Fruit fly (Drosophila melanogaster) whole organism, embryonic: ENCODE measurements around the gene Syx5.

Source experiments
- Abd-B ChIP-seq: fragments of 200-800 bp; sonication (Bioruptor generic); optimal IDR thresholded peaks from 2 replicates; lab custom pipeline; 2018; ENCODE audit warnings: missing biosample characterization, mild to moderate bottlenecking, missing genetic modification characterization, moderate library complexity
- Antp ChIP-seq: fragments of 200-800 bp; sonication (Bioruptor generic); optimal IDR thresholded peaks from 3 replicates; lab custom pipeline; 2016; ENCODE audit warnings: missing biosample characterization, missing genetic modification characterization
- BtbVII ChIP-seq: fragments of 200-800 bp; sonication (Bioruptor generic); optimal IDR thresholded peaks from 3 replicates; lab custom pipeline; 2017; ENCODE audit warnings: missing biosample characterization, mild to moderate bottlenecking, missing genetic modification characterization
- CG12236 ChIP-seq: fragments of 200-800 bp; sonication (Bioruptor generic); optimal IDR thresholded peaks from 2 replicates; lab custom pipeline; 2016; ENCODE audit warnings: missing biosample characterization, missing genetic modification characterization
- CG15011 ChIP-seq: fragments of 200-800 bp; sonication (Bioruptor generic); optimal IDR thresholded peaks from 3 replicates; lab custom pipeline; 2018; ENCODE audit warnings: missing biosample characterization, mild to moderate bottlenecking, missing genetic modification characterization
- CG15073 ChIP-seq: fragments of 200-800 bp; sonication (Bioruptor generic); optimal IDR thresholded peaks from 2 replicates; lab custom pipeline; 2016; ENCODE audit warnings: missing biosample characterization, missing genetic modification characterization
- CG15479 ChIP-seq: fragments of 200-800 bp; sonication (Bioruptor generic); optimal IDR thresholded peaks from 3 replicates; lab custom pipeline; 2019; ENCODE audit warnings: missing biosample characterization, mild to moderate bottlenecking, missing genetic modification characterization, moderate library complexity
- CG17829 ChIP-seq: fragments of 200-800 bp; optimal IDR thresholded peaks from 2 replicates; lab custom pipeline; 2019; ENCODE audit warnings: missing biosample characterization, mild to moderate bottlenecking, missing genetic modification characterization, moderate library complexity
- CG18011 ChIP-seq: fragments of 200-800 bp; sonication (Bioruptor generic); optimal IDR thresholded peaks from 2 replicates; lab custom pipeline; 2017; ENCODE audit warnings: missing biosample characterization, missing genetic modification characterization, mild to moderate bottlenecking, moderate library complexity, missing genotype
- CG2678 ChIP-seq: fragments of 200-800 bp; sonication (Bioruptor generic); optimal IDR thresholded peaks from 3 replicates; lab custom pipeline; 2019; ENCODE audit warnings: missing biosample characterization, mild to moderate bottlenecking, missing genetic modification characterization, moderate library complexity
- CG31388 ChIP-seq: fragments of 200-800 bp; sonication (Bioruptor generic); optimal IDR thresholded peaks from 2 replicates; lab custom pipeline; 2016; ENCODE audit warnings: missing biosample characterization, missing genetic modification characterization
- CG34376 ChIP-seq: fragments of 200-800 bp; sonication (Bioruptor generic); optimal IDR thresholded peaks from 2 replicates; lab custom pipeline; 2018; ENCODE audit warnings: missing biosample characterization, mild to moderate bottlenecking, missing genetic modification characterization
- CG4617 ChIP-seq: fragments of 200-800 bp; sonication (Bioruptor generic); optimal IDR thresholded peaks from 3 replicates; lab custom pipeline; 2016; ENCODE audit warnings: missing biosample characterization, missing genetic modification characterization, borderline replicate concordance
- CG8089 ChIP-seq: fragments of 200-800 bp; sonication (Bioruptor generic); optimal IDR thresholded peaks from 3 replicates; lab custom pipeline; 2016; ENCODE audit warnings: missing biosample characterization, missing genetic modification characterization
- CG8281 ChIP-seq: fragments of 200-800 bp; sonication (Bioruptor generic); optimal IDR thresholded peaks from 2 replicates; lab custom pipeline; 2018; ENCODE audit warnings: missing biosample characterization, mild to moderate bottlenecking, missing genetic modification characterization, moderate library complexity
- CG8478 ChIP-seq: fragments of >200 bp; optimal IDR thresholded peaks from 2 replicates; lab custom pipeline; 2018
- CG9817 ChIP-seq: fragments of 200-800 bp; sonication (Bioruptor generic); optimal IDR thresholded peaks from 2 replicates; lab custom pipeline; 2018; ENCODE audit warnings: missing biosample characterization, mild to moderate bottlenecking, missing genetic modification characterization, moderate library complexity
- Dip2 ChIP-seq: fragments of 200-800 bp; sonication (Bioruptor generic); IDR thresholded peaks from 2 replicates; pipeline ENCODE4 v1.3.6; 2022; ENCODE audit warnings: missing biosample characterization, missing genetic modification characterization
- Dll ChIP-seq: fragments of 200-800 bp; sonication (Bioruptor generic); IDR thresholded peaks from 4 replicates; pipeline ENCODE4 v1.3.6; 2022; ENCODE audit warnings: missing biosample characterization, missing genetic modification characterization; ENCODE audit not compliant: partially characterized antibody
- Doc3 ChIP-seq: fragments of 200-800 bp; sonication (Bioruptor generic); IDR thresholded peaks from 3 replicates; pipeline ENCODE4 v1.3.6; 2022; ENCODE audit warnings: missing biosample characterization, missing genetic modification characterization; ENCODE audit not compliant: partially characterized antibody
- GATAe ChIP-seq: fragments of 200-800 bp; sonication (Bioruptor generic); conservative IDR thresholded peaks from 2 replicates; pipeline ENCODE4 v1.3.6; 2022; ENCODE audit warnings: missing biosample characterization, missing genetic modification characterization
- Hsf ChIP-seq: fragments of 200-800 bp; sonication (Bioruptor generic); optimal IDR thresholded peaks from 3 replicates; lab custom pipeline; 2016; ENCODE audit warnings: missing biosample characterization, missing genetic modification characterization
- Jarid2 ChIP-seq: fragments of 200-800 bp; sonication (Bioruptor generic); optimal IDR thresholded peaks from 3 replicates; lab custom pipeline; 2017; ENCODE audit warnings: mild to moderate bottlenecking, missing biosample characterization, missing genetic modification reagents, missing genetic modification characterization
- NC2β ChIP-seq: fragments of 200-800 bp; sonication (Bioruptor generic); optimal IDR thresholded peaks from 2 replicates; lab custom pipeline; 2016; ENCODE audit warnings: missing biosample characterization, missing genetic modification characterization
- Nf-YA ChIP-seq: fragments of 200-800 bp; sonication (Bioruptor generic); IDR thresholded peaks from 2 replicates; pipeline ENCODE4 v1.3.6; 2022; ENCODE audit warnings: missing biosample characterization, missing genetic modification characterization
- PHDP ChIP-seq: fragments of 200-800 bp; sonication (Bioruptor generic); optimal IDR thresholded peaks from 3 replicates; lab custom pipeline; 2018; ENCODE audit warnings: missing biosample characterization, mild to moderate bottlenecking, missing genetic modification characterization, moderate library complexity
- Rx ChIP-seq: fragments of 200-800 bp; sonication (Bioruptor generic); IDR thresholded peaks from 2 replicates; pipeline ENCODE4 v1.3.6; 2022; ENCODE audit warnings: missing biosample characterization, missing genetic modification characterization
- Usf ChIP-seq: fragments of 200-800 bp; sonication (Bioruptor generic); optimal IDR thresholded peaks from 2 replicates; lab custom pipeline; 2017; ENCODE audit warnings: missing genotype, missing biosample characterization, missing genetic modification characterization
- amos ChIP-seq: fragments of 200-800 bp; sonication (Bioruptor generic); IDR thresholded peaks from 2 replicates; pipeline ENCODE4 v1.3.6; 2022; ENCODE audit warnings: missing biosample characterization, missing genetic modification characterization; ENCODE audit not compliant: partially characterized antibody
- cad ChIP-seq: fragments of >200 bp; optimal IDR thresholded peaks from 2 replicates; lab custom pipeline; 2017; ENCODE audit warnings: missing biosample characterization, missing genetic modification characterization
- cg ChIP-seq: fragments of 200-800 bp; sonication (Bioruptor generic); optimal IDR thresholded peaks from 3 replicates; lab custom pipeline; 2019; ENCODE audit warnings: missing biosample characterization, mild to moderate bottlenecking, missing genetic modification characterization, moderate library complexity
- emc ChIP-seq: fragments of 200-800 bp; sonication (Bioruptor generic); optimal IDR thresholded peaks from 2 replicates; lab custom pipeline; 2016; ENCODE audit warnings: missing biosample characterization, missing genetic modification characterization
- esg ChIP-seq: fragments of 200-800 bp; sonication (Bioruptor generic); conservative IDR thresholded peaks from 2 replicates; pipeline ENCODE4 v1.3.6; 2022; ENCODE audit warnings: missing biosample characterization, missing genetic modification characterization
- eve ChIP-seq, 2 experiments: fragments of >200 bp; optimal IDR thresholded peaks; 2 replicates each; lab custom pipeline; 2017; ENCODE audit warnings: missing biosample characterization in 2 of 2, missing genetic modification characterization in 2 of 2
- ewg ChIP-seq: fragments of 200-800 bp; sonication (Bioruptor generic); optimal IDR thresholded peaks from 3 replicates; lab custom pipeline; 2017; ENCODE audit warnings: mild to moderate bottlenecking, missing biosample characterization, missing genetic modification reagents, missing genetic modification characterization
- lab ChIP-seq: fragments of 200-800 bp; sonication (Bioruptor generic); optimal IDR thresholded peaks from 3 replicates; lab custom pipeline; 2017; ENCODE audit warnings: missing biosample characterization, missing genetic modification characterization, mild to moderate bottlenecking, moderate library complexity, missing genetic modification reagents
- nom ChIP-seq: fragments of 200-800 bp; sonication (Bioruptor generic); optimal IDR thresholded peaks from 2 replicates; lab custom pipeline; 2017; ENCODE audit warnings: missing biosample characterization, missing genetic modification characterization, mild to moderate bottlenecking, moderate library complexity, missing genetic modification reagents
- prd ChIP-seq, 3 experiments: fragments of >200 bp in 2 of 3; fragments of 200-800 bp in 1 of 3; sonication (Bioruptor generic) in 1 of 3; optimal IDR thresholded peaks in 2 of 3; IDR thresholded peaks in 1 of 3; 2 replicates in 2 of 3; 3 replicates in 1 of 3; pipeline versions ENCODE4 v1.3.6 to Lab custom; 2017 to 2022; ENCODE audit warnings: missing biosample characterization in 1 of 3, missing genetic modification characterization in 1 of 3
- ranshi ChIP-seq: fragments of 200-800 bp; sonication (Bioruptor generic); IDR thresholded peaks from 2 replicates; pipeline ENCODE4 v1.3.6; 2022; ENCODE audit warnings: missing biosample characterization, missing genetic modification characterization
- rib ChIP-seq: fragments of 200-800 bp; sonication (Bioruptor generic); IDR thresholded peaks from 2 replicates; pipeline ENCODE4 v1.3.6; 2022; ENCODE audit warnings: missing biosample characterization, missing genetic modification characterization
- scrt ChIP-seq: fragments of 200-800 bp; sonication (Bioruptor generic); optimal IDR thresholded peaks from 2 replicates; lab custom pipeline; 2018; ENCODE audit warnings: missing biosample characterization, mild to moderate bottlenecking, missing genetic modification characterization, moderate library complexity
- slbo ChIP-seq: fragments of 200-800 bp; sonication (Bioruptor generic); IDR thresholded peaks from 2 replicates; pipeline ENCODE4 v1.3.6; 2022; ENCODE audit warnings: missing biosample characterization, missing genetic modification characterization
- stwl ChIP-seq: fragments of 200-800 bp; sonication (Bioruptor generic); optimal IDR thresholded peaks from 3 replicates; lab custom pipeline; 2018; ENCODE audit warnings: missing biosample characterization, mild to moderate bottlenecking, missing genetic modification characterization, moderate library complexity
- tll ChIP-seq, 2 experiments: fragments of 200-800 bp in 1 of 2; fragments of >200 bp in 1 of 2; sonication (Bioruptor generic) in 1 of 2; optimal IDR thresholded peaks; 2 replicates each; lab custom pipeline; 2017 to 2019; ENCODE audit warnings: missing biosample characterization in 2 of 2, missing genetic modification characterization in 2 of 2, mild to moderate bottlenecking in 1 of 2, moderate library complexity in 1 of 2
- tna ChIP-seq: fragments of 200-800 bp; sonication (Bioruptor generic); IDR thresholded peaks from 2 replicates; pipeline ENCODE4 v1.3.6; 2022; ENCODE audit warnings: missing biosample characterization, missing genetic modification characterization; ENCODE audit not compliant: partially characterized antibody
- zen ChIP-seq: fragments of 200-800 bp; sonication (Bioruptor generic); optimal IDR thresholded peaks from 3 replicates; lab custom pipeline; 2018; ENCODE audit warnings: missing biosample characterization, mild to moderate bottlenecking, missing genetic modification characterization, moderate library complexity
- zf30C ChIP-seq: fragments of 200-800 bp; sonication (Bioruptor generic); optimal IDR thresholded peaks from 3 replicates; lab custom pipeline; 2018; ENCODE audit warnings: missing biosample characterization, mild to moderate bottlenecking, missing genetic modification characterization

The Syx5 gene

DNA sequence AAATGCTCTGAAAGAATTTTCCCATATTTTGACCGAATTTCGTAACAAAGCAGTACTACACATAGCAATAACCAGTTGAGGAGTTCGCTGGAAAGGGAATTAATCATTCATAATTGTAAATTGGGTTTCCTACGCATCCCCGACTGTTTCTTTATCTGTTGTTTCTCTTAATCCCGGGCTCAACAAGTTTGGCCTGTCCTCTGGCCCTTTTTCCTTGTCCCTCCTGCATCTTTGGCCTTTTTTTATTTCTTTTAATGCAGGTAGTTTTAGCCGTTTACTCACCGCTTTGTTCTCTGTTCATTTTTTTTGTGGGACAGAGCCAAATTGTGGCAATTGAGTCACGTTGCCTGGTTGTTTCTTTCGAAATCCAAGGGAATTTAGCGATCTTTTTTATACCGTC, 46.6 kb downstream of the Syx5 start:
- TF ChIP-seq amos (no peak), Antp (GFP tag; lab: Kevin White, UChicago) (no peak), rib (GFP tag; lab: Robert Waterston, UW) (0 out of 2 replicates have a peak, but pooled peaks have one; percentile 13), eve (GFP tag; optimal IDR thresholded peaks at IDR 0.05; lab: Kevin White, UChicago) (peak in 1 of 2 experiments; percentile 63), tll (GFP tag; optimal IDR thresholded peaks at IDR 0.05; lab: Kevin White, UChicago) (peak in 1 of 2 experiments; percentile 32), CG34376 (GFP tag; lab: Kevin White, UChicago) (no peak), nom (GFP tag; lab: Kevin White, UChicago) (peak; percentile 17), zen (tag; lab: Kevin White, UChicago) (peak; percentile 17), scrt (GFP tag; lab: Kevin White, UChicago) (no peak), CG15479 (GFP tag; lab: Kevin White, UChicago) (peak; percentile 25)

DNA sequence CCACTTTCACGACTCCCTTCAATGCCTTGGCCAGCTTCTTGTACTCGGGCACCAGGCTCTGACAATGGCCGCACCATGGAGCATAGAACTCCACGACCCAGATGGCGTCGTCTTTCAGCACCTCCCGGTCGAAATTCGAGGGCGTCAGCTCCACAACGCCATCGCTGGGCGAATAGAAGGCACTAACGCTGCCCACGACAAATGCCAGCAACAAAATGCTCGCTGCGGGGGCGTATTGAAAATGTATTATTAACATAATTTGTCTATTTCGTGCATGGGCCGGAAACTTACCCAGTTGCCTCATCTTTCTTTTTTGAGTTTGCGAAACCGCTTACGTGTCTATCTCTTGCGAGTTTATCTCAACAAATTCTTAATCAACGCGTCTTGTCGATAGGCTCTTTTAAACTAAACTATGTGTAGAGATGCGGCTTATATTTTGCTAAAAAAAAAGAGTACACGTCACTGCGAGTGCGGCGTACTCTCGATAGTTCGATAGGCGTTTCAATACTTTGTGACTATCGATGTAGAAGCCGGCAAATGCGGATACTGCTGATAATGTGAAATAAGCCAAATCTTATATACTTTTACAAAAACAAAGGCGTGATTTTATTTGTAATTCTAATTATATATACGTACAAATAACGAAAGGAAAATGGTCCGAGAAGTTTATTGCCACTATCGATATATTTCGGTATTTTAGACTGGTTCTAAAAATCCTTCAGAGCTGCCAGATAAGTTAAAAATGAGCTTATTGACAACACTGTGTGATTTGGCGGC, 49.3 kb downstream of the Syx5 start, which contains the start of gene CaBP1:
CaBP1 (minus strand) TSS at position 487 of the 777 bp plus-strand sequence.
- TF ChIP-seq slbo (GFP tag; lab: Robert Waterston, UW) (no peak), CG2678 (tag; lab: Kevin White, UChicago) (no peak), emc (GFP tag; lab: Kevin White, UChicago) (no peak), tna (GFP tag; lab: Robert Waterston, UW) (peak; percentile 87), CG15011 (GFP tag; lab: Kevin White, UChicago) (no peak), Usf (no peak), NC2β (GFP tag; lab: Kevin White, UChicago) (no peak), CG8089 (GFP tag; lab: Kevin White, UChicago) (no peak), Dip2 (no peak), zf30C (GFP tag; lab: Kevin White, UChicago) (no peak), cad (GFP tag; lab: Kevin White, UChicago) (no peak), Jarid2 (GFP tag; lab: Kevin White, UChicago) (peak; percentile 27), ewg (GFP tag; lab: Kevin White, UChicago) (no peak), Rx (no peak), Antp (GFP tag; lab: Kevin White, UChicago) (no peak), esg (GFP tag; lab: Robert Waterston, UW) (no peak), ranshi (GFP tag; lab: Robert Waterston, UW) (no peak), CG15073 (GFP tag; lab: Kevin White, UChicago) (no peak), lab (GFP tag; lab: Kevin White, UChicago) (no peak), Dll (GFP tag; lab: Robert Waterston, UW) (peak; percentile 99), BtbVII (GFP tag; lab: Kevin White, UChicago) (no peak), GATAe (no peak), CG8281 (tag; lab: Kevin White, UChicago) (no peak), cg (GFP tag; lab: Kevin White, UChicago) (no peak), Hsf (GFP tag; lab: Kevin White, UChicago) (no peak), CG17829 (tag; lab: Kevin White, UChicago) (peak; percentile 31), CG8478 (lab: Kevin White, UChicago) (no peak), stwl (tag; lab: Kevin White, UChicago) (peak; percentile 75), Nf-YA (no peak), CG18011 (no peak), CG12236 (no peak), Abd-B (peak; percentile 36), prd (optimal IDR thresholded peaks at IDR 0.05; lab: Kevin White, UChicago) (no peak), prd (GFP tag; IDR thresholded peaks at IDR 0.05; lab: Robert Waterston, UW) (no peak), Doc3 (GFP tag; lab: Robert Waterston, UW) (peak; percentile 99), CG4617 (GFP tag; lab: Kevin White, UChicago) (peak; percentile 5), CG31388 (no peak), PHDP (tag; lab: Kevin White, UChicago) (no peak), CG9817 (tag; lab: Kevin White, UChicago) (no peak)
